Worm (Caenorhabditis elegans): Measurements from ENCODE around the gene C44C10.12.
A peak's percentile ranks its signal among the peaks of the same experiment; 100 is the strongest.

The C44C10.12 gene

ce11 chrX:11711437-11712080 lies 14.8 kb downstream of the C44C10.12 start:
- TF ChIP-seq C04F5.9 (tag; optimal IDR thresholded peaks at IDR 0.05) (no peak), lin-35 (GFP tag; optimal IDR thresholded peaks at IDR 0.05) (no peak), fkh-10 (GFP tag; optimal IDR thresholded peaks at IDR 0.05) (no peak), zip-4 (GFP tag; optimal IDR thresholded peaks at IDR 0.05) (no peak), vab-15 (tag; optimal IDR thresholded peaks at IDR 0.05) (no peak), unc-86 (tag; optimal IDR thresholded peaks at IDR 0.05) (no peak), sup-37 (GFP tag; optimal IDR thresholded peaks at IDR 0.05) (no peak), mab-9 (GFP tag; IDR thresholded peaks at IDR 0.05) (no peak), egl-27 (tag; optimal IDR thresholded peaks at IDR 0.05) (no peak), ceh-8 (GFP tag; optimal IDR thresholded peaks at IDR 0.05) (no peak), tlp-1 (tag; optimal IDR thresholded peaks at IDR 0.05) (no peak), Y116A8C.19 (tag; optimal IDR thresholded peaks at IDR 0.05; ENCODE audit: borderline replicate concordance) (no peak), aha-1 (tag; optimal IDR thresholded peaks at IDR 0.05) (no peak), ceh-90 (tag; optimal IDR thresholded peaks at IDR 0.05) (no peak)

- TF ChIP-seq sptf-1 (tag; optimal IDR thresholded peaks at IDR 0.05) (no peak), blmp-1 (tag; optimal IDR thresholded peaks at IDR 0.05) (peak; percentile 22)
These were observed 15.5 kb downstream of the C44C10.12 start, which contains the start of gene col-180 for ce11 chrX:11712230-11712853. TSS of gene col-180 (minus strand) at chrX:11712280.

- TF ChIP-seq lin-14 (GFP tag; optimal IDR thresholded peaks at IDR 0.05) (peak; percentile 56), grh-1 (GFP tag; IDR thresholded peaks at IDR 0.05) (no peak), ceh-88 (GFP tag; IDR thresholded peaks at IDR 0.05) (no peak), mef-2 (tag; optimal IDR thresholded peaks at IDR 0.05) (no peak), blmp-1 (tag; optimal IDR thresholded peaks at IDR 0.05) (peak; percentile 53), ama-1 (optimal IDR thresholded peaks at IDR 0.05) (no peak), nhr-20 (tag; optimal IDR thresholded peaks at IDR 0.05) (peak; percentile 13), snu-23 (GFP tag; optimal IDR thresholded peaks at IDR 0.05) (peak; percentile 10), nhr-85 (tag) (peak; percentile 61)
These were observed 19.7 kb downstream of the C44C10.12 start, which contains the start of gene C44C10.9 for ce11 chrX:11716463-11716960. TSS of gene C44C10.9 (minus strand) at chrX:11716513.

- TF ChIP-seq ceh-90 (tag; optimal IDR thresholded peaks at IDR 0.05) (no peak), lin-14 (GFP tag; optimal IDR thresholded peaks at IDR 0.05) (peak; percentile 20), nhr-237 (tag; optimal IDR thresholded peaks at IDR 0.05) (no peak), xbp-1 (tag; optimal IDR thresholded peaks at IDR 0.05) (no peak)
These were observed 22.0 kb downstream of the C44C10.12 start for ce11 chrX:11718751-11719150.

- TF ChIP-seq nhr-90 (tag; optimal IDR thresholded peaks at IDR 0.05; ENCODE audit: poor library complexity) (peak; percentile 51), ztf-11 (tag; optimal IDR thresholded peaks at IDR 0.05) (no peak), nhr-12 (tag; optimal IDR thresholded peaks at IDR 0.05) (no peak), C04F5.9 (tag; optimal IDR thresholded peaks at IDR 0.05) (no peak), xbp-1 (tag; optimal IDR thresholded peaks at IDR 0.05) (no peak), C34B4.2 (tag; optimal IDR thresholded peaks at IDR 0.05) (no peak), lin-14 (GFP tag; optimal IDR thresholded peaks at IDR 0.05) (peak; percentile 63), lin-13 (GFP tag; optimal IDR thresholded peaks at IDR 0.05) (no peak), sptf-1 (tag; optimal IDR thresholded peaks at IDR 0.05) (no peak), lin-39 (tag; optimal IDR thresholded peaks at IDR 0.05) (no peak), irx-1 (tag; optimal IDR thresholded peaks at IDR 0.05) (no peak), isw-1 (GFP tag; IDR thresholded peaks at IDR 0.05) (no peak), nhr-71 (tag; optimal IDR thresholded peaks at IDR 0.05) (peak; percentile 0), blmp-1 (tag; optimal IDR thresholded peaks at IDR 0.05) (peak; percentile 79), snu-23 (GFP tag; optimal IDR thresholded peaks at IDR 0.05) (peak; percentile 25), lir-3 (tag; optimal IDR thresholded peaks at IDR 0.05; ENCODE audit: poor library complexity) (no peak), nhr-19 (GFP tag; conservative IDR thresholded peaks at IDR 0.05) (no peak), efl-3 (GFP tag; optimal IDR thresholded peaks at IDR 0.05) (no peak), nhr-20 (tag; optimal IDR thresholded peaks at IDR 0.05) (peak; percentile 36), fkh-10 (GFP tag; optimal IDR thresholded peaks at IDR 0.05) (no peak), nhr-77 (tag; optimal IDR thresholded peaks at IDR 0.05) (no peak), lin-15B (tag; optimal IDR thresholded peaks at IDR 0.05) (no peak), grh-1 (GFP tag; IDR thresholded peaks at IDR 0.05) (peak; percentile 5; the same call in 1 of the 2 replicates), nhr-85 (tag) (peak; percentile 88), ztf-4 (tag; optimal IDR thresholded peaks at IDR 0.05) (no peak), lin-35 (GFP tag; optimal IDR thresholded peaks at IDR 0.05) (no peak), ceh-88 (GFP tag; IDR thresholded peaks at IDR 0.05) (no peak), unc-62 (GFP tag; optimal IDR thresholded peaks at IDR 0.05) (no peak)
These were observed 23.3 kb downstream of the C44C10.12 start for ce11 chrX:11720058-11720457.

Measured in whole organism, L1 larva.